Worm (Caenorhabditis elegans): ENCODE results near the gene F26F4.6.

DNA sequence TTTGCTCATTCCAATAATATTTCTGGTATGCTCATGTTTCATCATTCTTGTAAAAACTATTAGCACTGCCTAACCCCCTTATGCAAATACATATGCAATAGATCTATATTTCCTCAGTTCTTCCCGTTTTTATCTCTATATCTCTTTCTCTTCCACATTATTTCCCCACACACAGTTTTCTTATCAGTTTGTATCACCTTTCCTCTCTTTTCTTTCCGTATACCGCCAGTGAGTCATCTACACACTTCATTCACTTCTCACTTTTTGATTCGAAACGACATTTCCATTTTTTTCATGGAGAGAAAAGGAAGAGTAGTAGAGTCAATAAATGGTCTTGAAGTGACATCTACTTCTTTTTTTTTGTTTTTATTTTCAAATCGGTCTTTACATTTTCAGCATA lies 12.9 kb upstream of the F26F4.6 start:
- no peak for TF ChIP-seq lin-13 (GFP tag; optimal IDR thresholded peaks at IDR 0.05)
- no peak for TF ChIP-seq nhr-12 (tag; optimal IDR thresholded peaks at IDR 0.05)
- TF ChIP-seq unc-39 (tag; optimal IDR thresholded peaks at IDR 0.05): no peak
- no peak for TF ChIP-seq ztf-4 (tag; optimal IDR thresholded peaks at IDR 0.05)
